Worm (Caenorhabditis elegans): ENCODE data around the gene C05C10.8.

The C05C10.8 gene

DNA sequence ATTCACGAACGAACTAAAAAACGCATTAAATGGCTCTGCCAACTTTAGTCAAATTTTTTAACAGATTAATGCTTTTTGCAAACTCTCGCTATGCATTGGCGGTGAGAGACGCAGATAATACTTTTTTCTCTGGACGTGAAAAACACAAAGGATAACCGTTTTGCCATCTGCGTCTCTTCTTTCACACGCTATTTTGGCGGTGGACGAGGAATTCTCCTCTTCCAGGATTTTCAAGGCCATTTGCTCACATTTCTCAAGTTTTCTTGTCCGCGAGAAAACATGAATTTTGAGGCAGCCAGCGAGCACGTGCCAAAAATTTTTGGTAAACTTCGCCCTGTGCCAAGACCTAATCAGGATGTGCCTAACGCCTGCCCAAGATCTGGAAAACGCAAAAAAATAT, 13.2 kb upstream of the C05C10.8 start (continued):
- no peak for TF ChIP-seq nhr-27 (tag; optimal IDR thresholded peaks at IDR 0.05)
- no peak for TF ChIP-seq gei-17 (GFP tag; optimal IDR thresholded peaks at IDR 0.05)
- no peak for TF ChIP-seq C06A6.2 (GFP tag; conservative IDR thresholded peaks at IDR 0.05)
- TF ChIP-seq attf-3 (GFP tag; conservative IDR thresholded peaks at IDR 0.05): no peak
- no peak for TF ChIP-seq efl-1 (GFP tag; optimal IDR thresholded peaks at IDR 0.05)
- no peak for TF ChIP-seq F10E7.11 (tag; optimal IDR thresholded peaks at IDR 0.05)
- TF ChIP-seq egl-18 (GFP tag; IDR thresholded peaks at IDR 0.05): no peak
- TF ChIP-seq zfh-2 (GFP tag; conservative IDR thresholded peaks at IDR 0.05): 0 out of 2 replicates have a peak, but pooled peaks have one; percentile 20
- no peak for TF ChIP-seq F57C9.4 (tag; optimal IDR thresholded peaks at IDR 0.05)
- no peak for TF ChIP-seq F52B5.7 (tag; optimal IDR thresholded peaks at IDR 0.05)
- TF ChIP-seq somi-1 (GFP tag; optimal IDR thresholded peaks at IDR 0.05): no peak
- TF ChIP-seq ceh-58 (GFP tag; IDR thresholded peaks at IDR 0.05): no peak
- TF ChIP-seq athp-1 (tag; optimal IDR thresholded peaks at IDR 0.05): no peak
- no peak for TF ChIP-seq F39B2.1 (GFP tag; IDR thresholded peaks at IDR 0.05)
- no peak for TF ChIP-seq akir-1 (GFP tag; optimal IDR thresholded peaks at IDR 0.05)
- TF ChIP-seq F57A8.1 (GFP tag; optimal IDR thresholded peaks at IDR 0.05): no peak
- TF ChIP-seq T07F8.4 (tag; optimal IDR thresholded peaks at IDR 0.05): no peak
- TF ChIP-seq egl-44 (GFP tag; IDR thresholded peaks at IDR 0.05): no peak
- no peak for TF ChIP-seq lsy-27 (tag; optimal IDR thresholded peaks at IDR 0.05; ENCODE audit: borderline replicate concordance, insufficient read depth)
- no peak for TF ChIP-seq madf-10 (tag; optimal IDR thresholded peaks at IDR 0.05)
- no peak for TF ChIP-seq snpc-4 (GFP tag; optimal IDR thresholded peaks at IDR 0.05)
- no peak for TF ChIP-seq snpc-4 (tag; optimal IDR thresholded peaks at IDR 0.05)
- no peak for TF ChIP-seq lsl-1 (GFP tag; optimal IDR thresholded peaks at IDR 0.05)
- no peak for TF ChIP-seq nhr-179 (tag; optimal IDR thresholded peaks at IDR 0.05)
- no peak for TF ChIP-seq ztf-3 (GFP tag; optimal IDR thresholded peaks at IDR 0.05)
- TF ChIP-seq lag-1 (GFP tag; IDR thresholded peaks at IDR 0.05): no peak
- TF ChIP-seq ztf-25 (GFP tag; IDR thresholded peaks at IDR 0.05): no peak
- TF ChIP-seq B0261.1 (tag; optimal IDR thresholded peaks at IDR 0.05): no peak
- no peak for TF ChIP-seq bed-1 (GFP tag; IDR thresholded peaks at IDR 0.05)
- TF ChIP-seq tbx-9 (tag; optimal IDR thresholded peaks at IDR 0.05; ENCODE audit: borderline replicate concordance): no peak
- TF ChIP-seq hmg-1.2 (GFP tag; IDR thresholded peaks at IDR 0.05): peak; percentile 87
- peak; percentile 60 for TF ChIP-seq ceh-27 (GFP tag; optimal IDR thresholded peaks at IDR 0.05)
- TF ChIP-seq ZK185.1 (tag; optimal IDR thresholded peaks at IDR 0.05; ENCODE audit: poor library complexity, severe bottlenecking): no peak
- TF ChIP-seq pbrm-1 (GFP tag; IDR thresholded peaks at IDR 0.05): 0 out of 2 replicates have a peak, but pooled peaks have one; percentile 9
- no peak for TF ChIP-seq nhr-90 (tag; optimal IDR thresholded peaks at IDR 0.05)
- no peak for TF ChIP-seq Y53F4B.3 (GFP tag; IDR thresholded peaks at IDR 0.05)
- TF ChIP-seq pha-4 (tag; optimal IDR thresholded peaks at IDR 0.05): no peak
- TF ChIP-seq madf-6 (GFP tag; IDR thresholded peaks at IDR 0.05): no peak; the same call in 1 of the 2 replicates
- TF ChIP-seq egrh-3 (GFP tag; IDR thresholded peaks at IDR 0.05): no peak
- peak; percentile 7 for TF ChIP-seq hrde-1 (tag; optimal IDR thresholded peaks at IDR 0.05; ENCODE audit: borderline replicate concordance)
- TF ChIP-seq hlh-12 (tag; optimal IDR thresholded peaks at IDR 0.05): no peak
- no peak for TF ChIP-seq tlf-1 (GFP tag; optimal IDR thresholded peaks at IDR 0.05)
- TF ChIP-seq let-607 (tag; optimal IDR thresholded peaks at IDR 0.05): no peak
